Worm (Caenorhabditis elegans) whole organism, late embryonic: ENCODE data around the gene R10D12.1.

Source experiments
- elt-2 ChIP-seq: sonication (generic microtip); optimal IDR thresholded peaks from 2 replicates; lab custom pipeline; 2016; ENCODE audit warnings: missing genetic modification reagents, missing genetic modification characterization, missing compliant biosample characterization
- ztf-16 ChIP-seq: sonication (generic microtip); optimal IDR thresholded peaks from 2 replicates; lab custom pipeline; 2017; ENCODE audit warnings: missing genetic modification characterization, missing compliant biosample characterization

DNA sequence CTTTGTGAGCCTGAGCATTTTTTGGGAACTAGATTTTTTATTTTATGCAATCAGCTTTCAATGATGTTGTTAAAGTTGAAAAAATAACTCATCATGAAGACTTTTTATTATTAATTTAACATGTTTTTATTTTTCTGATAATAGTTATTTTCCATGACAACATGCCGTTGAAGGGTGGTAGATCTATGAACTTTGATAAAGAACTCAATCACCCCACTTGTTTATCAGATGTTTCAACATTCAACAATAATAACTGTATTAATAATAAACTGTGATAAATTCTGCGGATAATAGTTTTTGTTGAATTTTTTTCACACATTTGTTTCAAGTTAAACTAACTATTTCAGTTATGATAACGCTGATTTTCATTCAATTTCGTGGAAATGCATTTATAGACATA lies 43.0 kb downstream of the R10D12.1 start:
- TF ChIP-seq ztf-16 (tag; lab: Kevin White, UChicago) = no peak
- no peak for TF ChIP-seq elt-2 (tag; lab: Kevin White, UChicago)
